Worm (Caenorhabditis elegans) whole organism, young adult: Measurements from ENCODE around the gene uig-1.

ENCODE experiments used
- B0019.2 ChIP-seq: fragments of 200-800 bp; sonication (Bioruptor generic); conservative IDR thresholded peaks from 2 replicates; pipeline ENCODE4 v1.3.6; 2022; ENCODE audit warnings: missing genetic modification reagents, missing genetic modification characterization, missing compliant biosample characterization
- B0261.1 ChIP-seq: sonication (generic microtip); optimal IDR thresholded peaks from 2 replicates; lab custom pipeline; 2016; ENCODE audit warnings: mild to moderate bottlenecking, missing genetic modification characterization, moderate library complexity, missing compliant biosample characterization
- B0336.3 ChIP-seq: fragments of 200-800 bp; sonication (Bioruptor generic); IDR thresholded peaks from 2 replicates; pipeline ENCODE4 v1.3.6; 2022; ENCODE audit warnings: missing genetic modification characterization, missing compliant biosample characterization
- D2030.7 ChIP-seq: fragments of 200-800 bp; sonication (Bioruptor generic); IDR thresholded peaks from 2 replicates; pipeline ENCODE4 v1.3.6; 2022; ENCODE audit warnings: missing genetic modification reagents, missing genetic modification characterization, missing compliant biosample characterization
- F33H1.4 ChIP-seq: fragments of 200-800 bp; sonication (Bioruptor generic); IDR thresholded peaks from 2 replicates; pipeline ENCODE4 v1.3.6; 2022; ENCODE audit warnings: missing genetic modification reagents, missing genetic modification characterization, missing compliant biosample characterization
- F37B4.10 ChIP-seq: fragments of 200-800 bp; sonication (Bioruptor generic); IDR thresholded peaks from 2 replicates; pipeline ENCODE4 v1.3.6; 2022; ENCODE audit warnings: missing genetic modification characterization, missing compliant biosample characterization
- F52B5.7 ChIP-seq: sonication (generic microtip); optimal IDR thresholded peaks from 2 replicates; lab custom pipeline; 2016; ENCODE audit warnings: mild to moderate bottlenecking, missing genetic modification characterization, missing compliant biosample characterization
- T26A5.8 ChIP-seq: sonication (generic microtip); optimal IDR thresholded peaks from 2 replicates; lab custom pipeline; 2016; ENCODE audit warnings: missing genetic modification characterization, missing compliant biosample characterization
- Y53G8AR.9 ChIP-seq: fragments of 200-800 bp; sonication (Bioruptor generic); conservative IDR thresholded peaks from 2 replicates; pipeline ENCODE4 v1.3.6; 2022; ENCODE audit warnings: missing genetic modification reagents, missing genetic modification characterization, missing compliant biosample characterization
- Y95B8A.8 ChIP-seq: fragments of 200-800 bp; sonication (Bioruptor generic); IDR thresholded peaks from 2 replicates; pipeline ENCODE4 v1.3.6; 2022; ENCODE audit warnings: missing genetic modification reagents, missing genetic modification characterization, missing compliant biosample characterization
- ZK185.1 ChIP-seq: sonication (generic microtip); optimal IDR thresholded peaks from 2 replicates; lab custom pipeline; 2016; ENCODE audit warnings: mild to moderate bottlenecking, missing genetic modification characterization, missing compliant biosample characterization; ENCODE audit not compliant: poor library complexity, severe bottlenecking
- aptf-2 ChIP-seq: fragments of 200-800 bp; sonication (Bioruptor generic); conservative IDR thresholded peaks from 2 replicates; pipeline ENCODE4 v1.3.6; 2022; ENCODE audit warnings: missing genetic modification reagents, missing genetic modification characterization, missing compliant biosample characterization
- athp-1 ChIP-seq: sonication (generic microtip); optimal IDR thresholded peaks from 2 replicates; lab custom pipeline; 2017; ENCODE audit warnings: mild to moderate bottlenecking, missing genetic modification characterization, missing compliant biosample characterization
- cebp-1 ChIP-seq, 2 experiments: fragments of 200-800 bp in 1 of 2; sonication (Bioruptor generic) in 1 of 2; sonication (generic microtip) in 1 of 2; IDR thresholded peaks in 1 of 2; optimal IDR thresholded peaks in 1 of 2; 2 replicates each; pipeline versions ENCODE4 v1.3.6 to Lab custom; 2017 to 2022; ENCODE audit warnings: missing compliant biosample characterization in 2 of 2, missing genetic modification characterization in 2 of 2, mild to moderate bottlenecking in 1 of 2, missing genetic modification reagents in 1 of 2, moderate library complexity in 1 of 2
- ceh-91 ChIP-seq: fragments of 200-800 bp; sonication (Bioruptor generic); IDR thresholded peaks from 2 replicates; pipeline ENCODE4 v1.3.6; 2022; ENCODE audit warnings: missing genetic modification reagents, missing genetic modification characterization, missing compliant biosample characterization
- dpff-1 ChIP-seq: sonication (generic microtip); optimal IDR thresholded peaks from 2 replicates; lab custom pipeline; 2017; ENCODE audit warnings: mild to moderate bottlenecking, missing genetic modification characterization, missing compliant biosample characterization
- efl-1 ChIP-seq: fragments of 150-350 bp; optimal IDR thresholded peaks from 2 replicates; lab custom pipeline; 2014; ENCODE audit warnings: missing biosample characterization, missing genetic modification reagents, missing genetic modification characterization
- egrh-3 ChIP-seq: fragments of 200-800 bp; sonication (Bioruptor generic); IDR thresholded peaks from 2 replicates; pipeline ENCODE4 v1.3.6; 2022; ENCODE audit warnings: missing genetic modification reagents, missing genetic modification characterization, missing compliant biosample characterization
- ekl-4 ChIP-seq: fragments of 200-800 bp; sonication (Bioruptor generic); IDR thresholded peaks from 2 replicates; pipeline ENCODE4 v1.3.6; 2022; ENCODE audit warnings: missing genetic modification reagents, missing genetic modification characterization, missing compliant biosample characterization
- hmg-1.2 ChIP-seq: fragments of 200-800 bp; sonication (Bioruptor generic); IDR thresholded peaks from 2 replicates; pipeline ENCODE4 v1.3.6; 2022; ENCODE audit warnings: missing genetic modification reagents, missing genetic modification characterization, missing compliant biosample characterization
- hrde-1 ChIP-seq: sonication (generic microtip); optimal IDR thresholded peaks from 2 replicates; lab custom pipeline; 2016; ENCODE audit warnings: missing genetic modification characterization, mild to moderate bottlenecking, missing compliant biosample characterization, moderate library complexity, missing genotype, missing genetic modification reagents, borderline replicate concordance
- hsf-1 ChIP-seq: fragments of 200-800 bp; sonication (Bioruptor generic); IDR thresholded peaks from 2 replicates; pipeline ENCODE4 v1.3.6; 2022; ENCODE audit warnings: missing genetic modification reagents, missing genetic modification characterization, missing compliant biosample characterization
- lin-26 ChIP-seq: fragments of 200-800 bp; sonication (Bioruptor generic); IDR thresholded peaks from 2 replicates; pipeline ENCODE4 v1.3.6; 2022; ENCODE audit warnings: missing genetic modification reagents, missing genetic modification characterization, missing compliant biosample characterization
- lin-54 ChIP-seq: fragments of 200-800 bp; sonication (Bioruptor generic); optimal IDR thresholded peaks from 2 replicates; lab custom pipeline; 2018; ENCODE audit warnings: mild to moderate bottlenecking, missing genetic modification characterization, missing compliant biosample characterization
- lsl-1 ChIP-seq: fragments of 200-800 bp; sonication (Bioruptor generic); optimal IDR thresholded peaks from 2 replicates; lab custom pipeline; 2018; ENCODE audit warnings: mild to moderate bottlenecking, missing genetic modification characterization, moderate library complexity, missing compliant biosample characterization
- lsy-27 ChIP-seq: sonication (generic microtip); optimal IDR thresholded peaks from 2 replicates; lab custom pipeline; 2017; ENCODE audit warnings: missing genetic modification characterization, mild to moderate bottlenecking, missing compliant biosample characterization, antibody characterized with exemption, missing genotype, borderline replicate concordance; ENCODE audit not compliant: insufficient read depth
- madf-3 ChIP-seq: fragments of 200-800 bp; sonication (Bioruptor generic); IDR thresholded peaks from 2 replicates; pipeline ENCODE4 v1.3.6; 2022; ENCODE audit warnings: missing genetic modification reagents, missing genetic modification characterization, missing compliant biosample characterization
- madf-6 ChIP-seq: fragments of 200-800 bp; sonication (Bioruptor generic); IDR thresholded peaks from 2 replicates; pipeline ENCODE4 v1.3.6; 2022; ENCODE audit warnings: missing genetic modification reagents, missing genetic modification characterization, missing compliant biosample characterization
- nhr-120 ChIP-seq: fragments of 200-800 bp; sonication (Bioruptor generic); IDR thresholded peaks from 2 replicates; pipeline ENCODE4 v1.3.6; 2022; ENCODE audit warnings: missing genetic modification characterization, missing compliant biosample characterization
- nhr-179 ChIP-seq: sonication (generic microtip); optimal IDR thresholded peaks from 2 replicates; lab custom pipeline; 2016; ENCODE audit warnings: mild to moderate bottlenecking, missing genetic modification characterization, missing compliant biosample characterization
- pbrm-1 ChIP-seq: fragments of 200-800 bp; sonication (Bioruptor generic); IDR thresholded peaks from 2 replicates; pipeline ENCODE4 v1.3.6; 2022; ENCODE audit warnings: missing genetic modification reagents, missing genetic modification characterization, missing compliant biosample characterization
- rcor-1 ChIP-seq: fragments of 200-800 bp; sonication (Bioruptor generic); IDR thresholded peaks from 2 replicates; pipeline ENCODE4 v1.3.6; 2022; ENCODE audit warnings: missing genetic modification reagents, missing genetic modification characterization, missing compliant biosample characterization
- repo-1 ChIP-seq: sonication (generic microtip); optimal IDR thresholded peaks from 2 replicates; lab custom pipeline; 2017; ENCODE audit warnings: mild to moderate bottlenecking, missing genetic modification characterization, missing compliant biosample characterization
- snpc-4 ChIP-seq, 5 experiments: fragments of 150-350 bp in 1 of 5; sonication (generic microtip) in 4 of 5; optimal IDR thresholded peaks; 2 replicates each; lab custom pipeline; 2014 to 2018; ENCODE audit warnings: missing genetic modification characterization in 5 of 5, missing biosample characterization in 3 of 5, antibody characterized with exemption in 2 of 5, mild to moderate bottlenecking in 2 of 5, missing compliant biosample characterization in 2 of 5, missing genotype in 2 of 5, moderate library complexity in 2 of 5, missing genetic modification reagents in 1 of 5
- tlf-1 ChIP-seq: fragments of 200-800 bp; sonication (Bioruptor generic); optimal IDR thresholded peaks from 2 replicates; lab custom pipeline; 2018; ENCODE audit warnings: mild to moderate bottlenecking, missing genetic modification characterization, missing compliant biosample characterization
- unc-130 ChIP-seq: sonication (generic microtip); optimal IDR thresholded peaks from 2 replicates; lab custom pipeline; 2016; ENCODE audit warnings: missing genetic modification reagents, missing genetic modification characterization, missing compliant biosample characterization
- xnd-1 ChIP-seq: sonication (generic microtip); optimal IDR thresholded peaks from 2 replicates; lab custom pipeline; 2016; ENCODE audit warnings: missing genotype, missing genetic modification reagents, missing genetic modification characterization, missing compliant biosample characterization
- ztf-18 ChIP-seq: sonication (generic microtip); optimal IDR thresholded peaks from 2 replicates; lab custom pipeline; 2016; ENCODE audit warnings: missing genotype, mild to moderate bottlenecking, missing genetic modification characterization, missing compliant biosample characterization
- ztf-25 ChIP-seq: fragments of 200-800 bp; sonication (Bioruptor generic); IDR thresholded peaks from 2 replicates; pipeline ENCODE4 v1.3.6; 2022; ENCODE audit warnings: missing genetic modification reagents, missing genetic modification characterization, missing compliant biosample characterization

Gene uig-1

ce11 chrV:13312210-13312676 lies 16.5 kb upstream of the uig-1 start, which contains the start of gene nasp-2 (continued):
- TF ChIP-seq dpff-1 (no peak), snpc-4 (GFP tag; optimal IDR thresholded peaks at IDR 0.05; lab: Kevin White, UChicago) (peak; percentile 52), snpc-4 (tag; optimal IDR thresholded peaks at IDR 0.05; lab: Kevin White, UChicago) (peak in 3 of 4 experiments; percentile 44 to 64 (median 63)), lin-26 (peak; percentile 77), pbrm-1 (peak; percentile 82)

- no peak for TF ChIP-seq efl-1
- TF ChIP-seq B0336.3 (GFP tag; lab: Robert Waterston, UW), result peak; percentile 47; the same call in 1 of the 2 replicates
- peak; percentile 11 for TF ChIP-seq xnd-1
- peak; percentile 36; the same call in 1 of the 2 replicates for TF ChIP-seq hmg-1.2 (GFP tag; lab: Robert Waterston, UW)
- TF ChIP-seq lin-54 (GFP tag; lab: Kevin White, UChicago), result peak; percentile 25
- TF ChIP-seq F37B4.10 (GFP tag; lab: Robert Waterston, UW), result no peak
- TF ChIP-seq cebp-1 (GFP tag; IDR thresholded peaks at IDR 0.05; lab: Robert Waterston, UW), result no peak
- peak; percentile 17 for TF ChIP-seq cebp-1 (tag; optimal IDR thresholded peaks at IDR 0.05; lab: Kevin White, UChicago)
- TF ChIP-seq Y95B8A.8 (GFP tag; lab: Robert Waterston, UW), result 0 out of 2 replicates have a peak, but pooled peaks have one; percentile 48
- TF ChIP-seq athp-1, result no peak
- TF ChIP-seq ZK185.1, result no peak
- TF ChIP-seq hrde-1 (tag; lab: Kevin White, UChicago), result peak; percentile 78
- peak; percentile 10 for TF ChIP-seq snpc-4 (GFP tag; optimal IDR thresholded peaks at IDR 0.05; lab: Kevin White, UChicago)
- TF ChIP-seq snpc-4 (tag; optimal IDR thresholded peaks at IDR 0.05; lab: Kevin White, UChicago), result peak in 1 of 4 experiments; percentile 21
- peak; percentile 68 for TF ChIP-seq hsf-1 (GFP tag; lab: Robert Waterston, UW)
- 0 out of 2 replicates have a peak, but pooled peaks have one; percentile 14 for TF ChIP-seq rcor-1 (GFP tag; lab: Robert Waterston, UW)
- TF ChIP-seq ztf-18 (tag; lab: Kevin White, UChicago), result no peak
- TF ChIP-seq ceh-91 (GFP tag; lab: Robert Waterston, UW), result no peak
- TF ChIP-seq madf-6, result peak; percentile 75
- peak; percentile 29 for TF ChIP-seq F33H1.4
- TF ChIP-seq B0261.1 (tag; lab: Kevin White, UChicago), result no peak
- peak; percentile 21 for TF ChIP-seq F52B5.7 (tag; lab: Kevin White, UChicago)
- TF ChIP-seq lsl-1 (GFP tag; lab: Kevin White, UChicago), result peak; percentile 24
- peak; percentile 54; the same call in 1 of the 2 replicates for TF ChIP-seq D2030.7 (GFP tag; lab: Robert Waterston, UW)
- no peak for TF ChIP-seq T26A5.8 (tag; lab: Kevin White, UChicago)
- TF ChIP-seq nhr-179 (tag; lab: Kevin White, UChicago), result no peak
- TF ChIP-seq lsy-27, result no peak
- TF ChIP-seq ztf-25 (GFP tag; lab: Robert Waterston, UW), result 0 out of 2 replicates have a peak, but pooled peaks have one; percentile 53
- TF ChIP-seq egrh-3, result no peak
- TF ChIP-seq B0019.2 (GFP tag; lab: Robert Waterston, UW), result no peak
- TF ChIP-seq ekl-4 (GFP tag; lab: Robert Waterston, UW), result peak; percentile 72; the same call in 1 of the 2 replicates
- peak; percentile 20 for TF ChIP-seq repo-1 (tag; lab: Kevin White, UChicago)
- peak; percentile 43; the same call in 1 of the 2 replicates for TF ChIP-seq Y53G8AR.9
- peak; percentile 63; the same call in 1 of the 2 replicates for TF ChIP-seq madf-3 (GFP tag; lab: Robert Waterston, UW)
- no peak for TF ChIP-seq nhr-120
- TF ChIP-seq aptf-2, result no peak
- peak; percentile 54 for TF ChIP-seq tlf-1 (GFP tag; lab: Kevin White, UChicago)
- TF ChIP-seq unc-130 (GFP tag; lab: Kevin White, UChicago), result peak; percentile 13
Measured at ce11 chrV:13309806-13310205, 14.0 kb upstream of the uig-1 start.
